Fruit fly (Drosophila melanogaster) whole organism, embryonic: ENCODE data around the gene Megf8.

Source experiments
- Adf1 ChIP-seq: fragments of 200-800 bp; sonication (Bioruptor generic); IDR thresholded peaks from 2 replicates; pipeline ENCODE4 v1.3.6; 2022; ENCODE audit warnings: missing biosample characterization, missing genetic modification characterization
- Atf3 ChIP-seq: fragments of 200-800 bp; sonication (Bioruptor generic); optimal IDR thresholded peaks from 3 replicates; lab custom pipeline; 2016; ENCODE audit warnings: missing biosample characterization, missing genetic modification characterization
- Awh ChIP-seq: fragments of 200-800 bp; sonication (Bioruptor generic); IDR thresholded peaks from 2 replicates; pipeline ENCODE4, ENCODE4 v1.3.6; 2022; ENCODE audit warnings: missing biosample characterization, missing genetic modification characterization
- CG10366 ChIP-seq: fragments of 200-800 bp; sonication (Bioruptor generic); IDR thresholded peaks from 2 replicates; pipeline ENCODE4 v1.3.6; 2022; ENCODE audit warnings: missing biosample characterization, missing genetic modification characterization
- CG10431 ChIP-seq: fragments of 200-800 bp; sonication (Bioruptor generic); optimal IDR thresholded peaks from 3 replicates; lab custom pipeline; 2018; ENCODE audit warnings: missing biosample characterization, mild to moderate bottlenecking, missing genetic modification characterization
- CG10979 ChIP-seq: fragments of 200-800 bp; sonication (Bioruptor generic); optimal IDR thresholded peaks from 2 replicates; lab custom pipeline; 2018; ENCODE audit warnings: missing biosample characterization, mild to moderate bottlenecking, missing genetic modification characterization, moderate library complexity
- CG11247 ChIP-seq: fragments of 200-800 bp; sonication (Bioruptor generic); IDR thresholded peaks from 2 replicates; pipeline ENCODE4 v1.3.6; 2022; ENCODE audit warnings: missing biosample characterization, missing genetic modification characterization
- CG1233 ChIP-seq: fragments of 200-800 bp; sonication (Bioruptor generic); optimal IDR thresholded peaks from 4 replicates; lab custom pipeline; 2018; ENCODE audit warnings: missing biosample characterization, mild to moderate bottlenecking, missing genetic modification characterization
- CG13775 ChIP-seq: fragments of 200-800 bp; sonication (Bioruptor generic); optimal IDR thresholded peaks from 3 replicates; lab custom pipeline; 2017; ENCODE audit warnings: missing biosample characterization, mild to moderate bottlenecking, missing genetic modification characterization
- CG1602 ChIP-seq: fragments of 200-800 bp; sonication (Bioruptor generic); optimal IDR thresholded peaks from 3 replicates; lab custom pipeline; 2016; ENCODE audit warnings: missing biosample characterization, missing genetic modification characterization
- CG1647 ChIP-seq: fragments of 200-800 bp; sonication (Bioruptor generic); optimal IDR thresholded peaks from 3 replicates; lab custom pipeline; 2016; ENCODE audit warnings: missing biosample characterization, missing genetic modification characterization
- CG17328 ChIP-seq: fragments of 200-800 bp; sonication (Bioruptor generic); IDR thresholded peaks from 2 replicates; pipeline ENCODE4 v1.3.6; 2022; ENCODE audit warnings: missing biosample characterization, missing genetic modification characterization
- CG17359 ChIP-seq: fragments of 200-800 bp; sonication (Bioruptor generic); optimal IDR thresholded peaks from 3 replicates; lab custom pipeline; 2018; ENCODE audit warnings: missing biosample characterization, mild to moderate bottlenecking, missing genetic modification characterization, moderate library complexity
- CG2202 ChIP-seq: fragments of 200-800 bp; sonication (Bioruptor generic); optimal IDR thresholded peaks from 2 replicates; lab custom pipeline; 2018; ENCODE audit warnings: missing biosample characterization, mild to moderate bottlenecking, missing genetic modification characterization
- CG32532 ChIP-seq: fragments of 200-800 bp; sonication (Bioruptor generic); IDR thresholded peaks from 2 replicates; pipeline ENCODE4 v1.3.6; 2022; ENCODE audit warnings: missing biosample characterization, missing genetic modification characterization
- CG3847 ChIP-seq: fragments of 200-800 bp; sonication (Bioruptor generic); IDR thresholded peaks from 2 replicates; pipeline ENCODE4 v1.3.6; 2022; ENCODE audit warnings: missing biosample characterization, missing genetic modification characterization
- CG6765 ChIP-seq: fragments of 200-800 bp; sonication (Bioruptor generic); optimal IDR thresholded peaks from 3 replicates; lab custom pipeline; 2017; ENCODE audit warnings: missing biosample characterization, mild to moderate bottlenecking, missing genetic modification characterization
- CG8944 ChIP-seq: fragments of 200-800 bp; sonication (Bioruptor generic); optimal IDR thresholded peaks from 3 replicates; lab custom pipeline; 2016; ENCODE audit warnings: missing biosample characterization, missing genetic modification characterization
- CG9817 ChIP-seq: fragments of 200-800 bp; sonication (Bioruptor generic); optimal IDR thresholded peaks from 2 replicates; lab custom pipeline; 2018; ENCODE audit warnings: missing biosample characterization, mild to moderate bottlenecking, missing genetic modification characterization, moderate library complexity
- Drgx ChIP-seq: fragments of 200-800 bp; sonication (Bioruptor generic); IDR thresholded peaks from 2 replicates; pipeline ENCODE4 v1.3.6; 2022; ENCODE audit warnings: missing biosample characterization, missing genetic modification characterization
- Gug ChIP-seq: fragments of 200-800 bp; sonication (Bioruptor generic); IDR thresholded peaks from 4 replicates; pipeline ENCODE4 v1.3.6; 2022; ENCODE audit warnings: missing biosample characterization, missing genetic modification characterization
- HmgZ ChIP-seq: fragments of 200-800 bp; sonication (Bioruptor generic); optimal IDR thresholded peaks from 2 replicates; lab custom pipeline; 2018; ENCODE audit warnings: missing biosample characterization, mild to moderate bottlenecking, missing genetic modification characterization
- Hr3 ChIP-seq: fragments of 200-800 bp; sonication (Bioruptor generic); optimal IDR thresholded peaks from 3 replicates; lab custom pipeline; 2016; ENCODE audit warnings: missing biosample characterization, missing genetic modification characterization
- MESR4 ChIP-seq: fragments of 200-800 bp; sonication (Bioruptor generic); optimal IDR thresholded peaks from 2 replicates; lab custom pipeline; 2018; ENCODE audit warnings: missing biosample characterization, mild to moderate bottlenecking, missing genetic modification characterization, moderate library complexity
- NC2β ChIP-seq: fragments of 200-800 bp; sonication (Bioruptor generic); optimal IDR thresholded peaks from 2 replicates; lab custom pipeline; 2016; ENCODE audit warnings: missing biosample characterization, missing genetic modification characterization
- Rfx ChIP-seq: fragments of 200-800 bp; sonication (Bioruptor generic); IDR thresholded peaks from 2 replicates; pipeline ENCODE4 v1.3.6; 2022; ENCODE audit warnings: missing biosample characterization, missing genetic modification characterization
- Side ChIP-seq: fragments of 200-800 bp; sonication (Bioruptor generic); optimal IDR thresholded peaks from 2 replicates; lab custom pipeline; 2016; ENCODE audit warnings: missing biosample characterization, missing genetic modification characterization
- Xbp1 ChIP-seq: fragments of 200-800 bp; sonication (Bioruptor generic); optimal IDR thresholded peaks from 3 replicates; lab custom pipeline; 2016; ENCODE audit warnings: missing biosample characterization, mild to moderate bottlenecking, missing genetic modification characterization
- ab ChIP-seq: fragments of 200-800 bp; sonication (Bioruptor generic); optimal IDR thresholded peaks from 2 replicates; lab custom pipeline; 2016; ENCODE audit warnings: missing biosample characterization, missing genetic modification characterization
- amos ChIP-seq: fragments of 200-800 bp; sonication (Bioruptor generic); IDR thresholded peaks from 2 replicates; pipeline ENCODE4 v1.3.6; 2022; ENCODE audit warnings: missing biosample characterization, missing genetic modification characterization; ENCODE audit not compliant: partially characterized antibody
- caup ChIP-seq: fragments of 200-800 bp; sonication (Bioruptor generic); optimal IDR thresholded peaks from 3 replicates; lab custom pipeline; 2017; ENCODE audit warnings: missing biosample characterization, mild to moderate bottlenecking, missing genetic modification characterization, moderate library complexity; ENCODE audit not compliant: severe bottlenecking
- ci ChIP-seq: fragments of 200-800 bp; sonication (Bioruptor generic); IDR thresholded peaks from 3 replicates; pipeline ENCODE4 v1.3.6; 2022; ENCODE audit warnings: missing biosample characterization, missing genetic modification characterization
- dimm ChIP-seq: fragments of 200-800 bp; sonication (Bioruptor generic); IDR thresholded peaks from 2 replicates; pipeline ENCODE4 v1.3.6; 2022; ENCODE audit warnings: missing biosample characterization, missing genetic modification characterization
- hb ChIP-seq: fragments of 200-800 bp; sonication (Bioruptor generic); IDR thresholded peaks from 3 replicates; pipeline ENCODE4 v1.3.6; 2022; ENCODE audit warnings: missing biosample characterization, missing genetic modification characterization; ENCODE audit not compliant: partially characterized antibody
- nom ChIP-seq: fragments of 200-800 bp; sonication (Bioruptor generic); optimal IDR thresholded peaks from 2 replicates; lab custom pipeline; 2017; ENCODE audit warnings: missing biosample characterization, missing genetic modification characterization, mild to moderate bottlenecking, moderate library complexity, missing genetic modification reagents
- pan ChIP-seq, 4 experiments: fragments of >200 bp in 3 of 4; fragments of 200-800 bp in 1 of 4; sonication (Bioruptor generic) in 1 of 4; optimal IDR thresholded peaks in 3 of 4; IDR thresholded peaks in 1 of 4; 2 replicates each; pipeline versions ENCODE4 v1.3.6 to Lab custom; 2017 to 2022; ENCODE audit warnings: missing biosample characterization in 2 of 4, missing genetic modification characterization in 2 of 4, mixed read lengths in 1 of 4
- pita ChIP-seq: fragments of 200-800 bp; sonication (Bioruptor generic); optimal IDR thresholded peaks from 2 replicates; lab custom pipeline; 2017; ENCODE audit warnings: missing biosample characterization, mild to moderate bottlenecking, missing genetic modification characterization
- prd ChIP-seq, 3 experiments: fragments of >200 bp in 2 of 3; fragments of 200-800 bp in 1 of 3; sonication (Bioruptor generic) in 1 of 3; optimal IDR thresholded peaks in 2 of 3; IDR thresholded peaks in 1 of 3; 2 replicates in 2 of 3; 3 replicates in 1 of 3; pipeline versions ENCODE4 v1.3.6 to Lab custom; 2017 to 2022; ENCODE audit warnings: missing biosample characterization in 1 of 3, missing genetic modification characterization in 1 of 3
- sd ChIP-seq: fragments of 200-800 bp; sonication (Bioruptor generic); optimal IDR thresholded peaks from 3 replicates; lab custom pipeline; 2018; ENCODE audit warnings: missing biosample characterization, mild to moderate bottlenecking, missing genetic modification characterization, moderate library complexity
- slp2 ChIP-seq: fragments of 200-800 bp; sonication (Bioruptor generic); optimal IDR thresholded peaks from 2 replicates; lab custom pipeline; 2016; ENCODE audit warnings: missing biosample characterization, missing genetic modification characterization
- sob ChIP-seq: fragments of 200-800 bp; sonication (Bioruptor generic); IDR thresholded peaks from 2 replicates; pipeline ENCODE4 v1.3.6; 2022; ENCODE audit warnings: missing biosample characterization, missing genetic modification characterization
- sqz ChIP-seq: fragments of 200-800 bp; sonication (Bioruptor generic); optimal IDR thresholded peaks from 3 replicates; lab custom pipeline; 2018; ENCODE audit warnings: missing biosample characterization, mild to moderate bottlenecking, missing genetic modification characterization
- stc ChIP-seq: fragments of 200-800 bp; sonication (Bioruptor generic); IDR thresholded peaks from 2 replicates; pipeline ENCODE4 v1.3.6; 2022; ENCODE audit warnings: missing biosample characterization, missing genetic modification characterization
- tin ChIP-seq: fragments of 200-800 bp; sonication (Bioruptor generic); optimal IDR thresholded peaks from 3 replicates; lab custom pipeline; 2016; ENCODE audit warnings: missing biosample characterization, missing genetic modification characterization
- unc-4 ChIP-seq: fragments of 200-800 bp; sonication (Bioruptor generic); IDR thresholded peaks from 2 replicates; pipeline ENCODE4 v1.3.6; 2022; ENCODE audit warnings: missing biosample characterization, missing genetic modification characterization; ENCODE audit not compliant: partially characterized antibody
- vvl ChIP-seq: fragments of 200-800 bp; sonication (Bioruptor generic); IDR thresholded peaks from 2 replicates; pipeline ENCODE4 v1.3.6; 2022; ENCODE audit warnings: missing biosample characterization, missing genetic modification characterization

The Megf8 gene

DNA sequence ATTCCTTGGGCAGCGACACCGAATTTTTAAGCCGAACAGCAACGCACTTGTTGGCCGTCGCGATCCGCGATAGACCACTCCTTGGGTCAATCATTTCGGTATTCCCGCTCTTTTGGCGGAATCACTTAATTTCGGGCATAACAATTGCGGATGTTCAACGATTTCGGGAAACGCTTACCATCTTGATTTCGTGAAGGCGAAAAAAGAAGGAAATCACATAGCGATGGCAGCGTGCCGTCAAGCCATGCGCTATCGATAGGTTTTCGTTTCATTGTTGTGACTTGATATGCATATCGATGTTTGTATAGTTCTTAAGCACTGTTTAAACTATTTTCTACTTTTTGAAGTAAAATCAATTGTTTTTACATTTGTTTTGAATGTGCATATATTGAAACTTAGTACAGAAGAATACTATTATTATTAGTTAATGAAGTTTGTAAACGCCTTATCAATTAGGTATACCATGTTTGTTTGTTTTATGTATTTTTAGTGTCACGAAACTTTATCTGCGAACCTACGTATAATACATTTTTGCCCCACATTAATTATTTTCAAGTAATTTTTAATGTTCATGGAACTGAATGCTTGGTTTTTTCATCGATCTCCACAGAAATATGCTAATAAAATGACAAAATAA is 508 bp upstream of the Megf8 start, which contains the start of gene RpL36A (continued):
- TF ChIP-seq slp2 (GFP tag; lab: Kevin White, UChicago) (peak; percentile 33), CG10431 (GFP tag; lab: Kevin White, UChicago) (no peak), CG13775 (GFP tag; lab: Kevin White, UChicago) (peak; percentile 64), hb (peak; percentile 84), sd (peak; percentile 16), Gug (no peak), CG9817 (peak; percentile 57), tin (GFP tag; lab: Kevin White, UChicago) (peak; percentile 40), CG8944 (GFP tag; lab: Kevin White, UChicago) (peak; percentile 43), CG6765 (peak; percentile 81), Adf1 (GFP tag; lab: Robert Waterston, UW) (peak; percentile 22; the same call in 1 of the 2 replicates), CG11247 (GFP tag; lab: Robert Waterston, UW) (peak; percentile 66), CG10366 (GFP tag; lab: Robert Waterston, UW) (peak; percentile 60), Side (peak; percentile 61), prd (optimal IDR thresholded peaks at IDR 0.05; lab: Kevin White, UChicago) (no peak), prd (GFP tag; IDR thresholded peaks at IDR 0.05; lab: Robert Waterston, UW) (no peak), ab (GFP tag; lab: Kevin White, UChicago) (no peak), CG1647 (GFP tag; lab: Kevin White, UChicago) (no peak), CG1602 (GFP tag; lab: Kevin White, UChicago) (peak; percentile 29), nom (GFP tag; lab: Kevin White, UChicago) (peak; percentile 77)

dm6 chr2L:8071112-8071976 is 28.1 kb downstream of the Megf8 start, which contains the start of gene poe:
poe (minus strand) TSS chr2L:8071624.
- TF ChIP-seq CG17328 (GFP tag; lab: Robert Waterston, UW) = peak; percentile 69; the same call in 1 of the 2 replicates
- TF ChIP-seq Atf3 (GFP tag; lab: Kevin White, UChicago) = no peak
- TF ChIP-seq CG17359 (tag; lab: Kevin White, UChicago) = peak; percentile 56
- TF ChIP-seq pan (optimal IDR thresholded peaks at IDR 0.05; lab: Kevin White, UChicago) = no peak
- TF ChIP-seq pan (GFP tag; optimal IDR thresholded peaks at IDR 0.05 in 1 of 2, IDR thresholded peaks at IDR 0.05 in 1 of 2) = peak in 1 of 2 experiments; percentile 73
- 0 out of 2 replicates have a peak, but pooled peaks have one; percentile 20 for TF ChIP-seq unc-4
- 0 out of 2 replicates have a peak, but pooled peaks have one; percentile 23 for TF ChIP-seq CG3847 (GFP tag; lab: Robert Waterston, UW)
- peak; percentile 66 for TF ChIP-seq Rfx (GFP tag; lab: Robert Waterston, UW)
- peak; percentile 29 for TF ChIP-seq CG6765
- peak; percentile 56; the same call in 1 of the 3 replicates for TF ChIP-seq ci (GFP tag; lab: Robert Waterston, UW)
- TF ChIP-seq Drgx (GFP tag; lab: Robert Waterston, UW) = peak; percentile 64
- TF ChIP-seq pita = no peak
- TF ChIP-seq sob (GFP tag; lab: Robert Waterston, UW) = no peak
- TF ChIP-seq vvl = peak; percentile 88
- peak; percentile 64 for TF ChIP-seq HmgZ (tag; lab: Kevin White, UChicago)
- TF ChIP-seq NC2β (GFP tag; lab: Kevin White, UChicago) = peak; percentile 9
- peak; percentile 4 for TF ChIP-seq CG2202 (tag; lab: Kevin White, UChicago)
- peak; percentile 56; the same call in 1 of the 2 replicates for TF ChIP-seq Awh (GFP tag; lab: Robert Waterston, UW)
- TF ChIP-seq Xbp1 (GFP tag; lab: Kevin White, UChicago) = no peak
- peak; percentile 16 for TF ChIP-seq caup (GFP tag; lab: Kevin White, UChicago)
- peak; percentile 80 for TF ChIP-seq MESR4 (GFP tag; lab: Kevin White, UChicago)
- TF ChIP-seq sqz (GFP tag; lab: Kevin White, UChicago) = peak; percentile 99
- peak; percentile 19 for TF ChIP-seq CG1233 (GFP tag; lab: Kevin White, UChicago)
- peak; percentile 68 for TF ChIP-seq stc (GFP tag; lab: Robert Waterston, UW)
- peak; percentile 70 for TF ChIP-seq CG10979 (tag; lab: Kevin White, UChicago)
- TF ChIP-seq CG32532 (GFP tag; lab: Robert Waterston, UW) = peak; percentile 76
- TF ChIP-seq dimm (GFP tag; lab: Robert Waterston, UW) = no peak
- TF ChIP-seq Hr3 = peak; percentile 46
- peak; percentile 23; the same call in 1 of the 2 replicates for TF ChIP-seq amos (GFP tag; lab: Robert Waterston, UW)
